Worm (Caenorhabditis elegans) whole organism, mixed stage, embryonic: Measurements from ENCODE around the gene octr-1.

Experiments used
- blmp-1 ChIP-seq: fragments of 150-350 bp; optimal IDR thresholded peaks from 2 replicates; lab custom pipeline; 2014; ENCODE audit warnings: missing biosample characterization, missing genetic modification characterization
- ceh-39 ChIP-seq: fragments of 150-350 bp; optimal IDR thresholded peaks from 2 replicates; lab custom pipeline; 2014; ENCODE audit warnings: missing biosample characterization, missing genetic modification characterization
- ces-1 ChIP-seq: fragments of 150-350 bp; optimal IDR thresholded peaks from 2 replicates; lab custom pipeline; 2014; ENCODE audit warnings: missing biosample characterization, missing genetic modification reagents, missing genetic modification characterization
- elt-3 ChIP-seq: fragments of 150-350 bp; optimal IDR thresholded peaks from 2 replicates; lab custom pipeline; 2014; ENCODE audit warnings: missing biosample characterization, missing genetic modification characterization
- lin-13 ChIP-seq: fragments of 150-350 bp; optimal IDR thresholded peaks from 2 replicates; lab custom pipeline; 2014; ENCODE audit warnings: missing biosample characterization, missing genetic modification characterization
- mab-5 ChIP-seq: fragments of 150-350 bp; optimal IDR thresholded peaks from 2 replicates; lab custom pipeline; 2014; ENCODE audit warnings: missing biosample characterization, missing genetic modification characterization
- nhr-12 ChIP-seq: fragments of 150-350 bp; optimal IDR thresholded peaks from 2 replicates; lab custom pipeline; 2014; ENCODE audit warnings: missing biosample characterization, missing genetic modification characterization
- nhr-237 ChIP-seq: fragments of 150-350 bp; optimal IDR thresholded peaks from 2 replicates; lab custom pipeline; 2014; ENCODE audit warnings: missing biosample characterization, missing genetic modification characterization
- pha-4 ChIP-seq: fragments of 150-350 bp; optimal IDR thresholded peaks from 2 replicates; lab custom pipeline; 2018; ENCODE audit warnings: missing biosample characterization, missing genetic modification reagents, missing genetic modification characterization
- unc-62 ChIP-seq: fragments of 150-350 bp; optimal IDR thresholded peaks from 2 replicates; lab custom pipeline; 2014; ENCODE audit warnings: missing biosample characterization, missing genetic modification reagents, missing genetic modification characterization
- ztf-11 ChIP-seq: fragments of 150-350 bp; optimal IDR thresholded peaks from 2 replicates; lab custom pipeline; 2014; ENCODE audit warnings: missing biosample characterization, missing genetic modification characterization

- TF ChIP-seq pha-4 (tag; lab: Kevin White, UChicago) = no peak
- no peak for TF ChIP-seq ztf-11 (tag; lab: Kevin White, UChicago)
- TF ChIP-seq blmp-1 (tag; lab: Kevin White, UChicago) = no peak
- TF ChIP-seq unc-62 (GFP tag; lab: Kevin White, UChicago) = no peak
- no peak for TF ChIP-seq ceh-39 (tag; lab: Kevin White, UChicago)
- no peak for TF ChIP-seq mab-5
- no peak for TF ChIP-seq nhr-12
- no peak for TF ChIP-seq elt-3
- no peak for TF ChIP-seq lin-13 (tag; lab: Kevin White, UChicago)
- TF ChIP-seq nhr-237 (tag; lab: Kevin White, UChicago) = no peak
- TF ChIP-seq ces-1 (GFP tag; lab: Kevin White, UChicago) = no peak
Measured at ce11 chrX:5565478-5565877, 45.6 kb downstream of the octr-1 start.
